Worm (Caenorhabditis elegans): Measurements from ENCODE around the gene C17B7.8.

Gene C17B7.8

DNA sequence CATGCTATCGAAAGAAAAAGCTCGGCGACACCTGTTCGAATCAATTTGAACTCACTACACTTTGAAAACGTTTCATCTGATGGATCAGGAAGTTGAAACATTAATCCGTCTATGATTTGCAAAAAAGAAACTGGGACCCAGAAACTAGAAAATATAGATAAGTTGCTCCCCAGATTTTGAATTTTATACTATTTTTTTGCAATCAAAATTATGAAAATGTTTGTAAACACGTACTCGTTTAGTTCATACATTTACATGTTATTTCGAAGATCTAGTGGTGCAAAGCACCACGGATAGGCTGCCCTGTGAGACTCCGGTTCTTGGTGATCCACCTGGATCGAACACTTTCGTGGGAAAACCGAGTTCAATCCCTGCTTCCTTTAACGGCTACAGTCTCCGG is 17.8 kb upstream of the C17B7.8 start, which contains the start of gene C17B7.10:
C17B7.10 (minus strand) TSS at position 101 of the 400 bp plus-strand sequence.
- TF ChIP-seq T26A8.4 (GFP tag; IDR thresholded peaks at IDR 0.05) (no peak), madf-9 (GFP tag; conservative IDR thresholded peaks at IDR 0.05) (no peak), gei-8 (GFP tag; optimal IDR thresholded peaks at IDR 0.05) (no peak), snpc-1.2 (GFP tag; IDR thresholded peaks at IDR 0.05) (no peak), tra-1 (GFP tag; IDR thresholded peaks at IDR 0.05) (no peak), Y5F2A.4 (GFP tag; optimal IDR thresholded peaks at IDR 0.05) (no peak), saeg-2 (GFP tag; IDR thresholded peaks at IDR 0.05) (no peak)

DNA sequence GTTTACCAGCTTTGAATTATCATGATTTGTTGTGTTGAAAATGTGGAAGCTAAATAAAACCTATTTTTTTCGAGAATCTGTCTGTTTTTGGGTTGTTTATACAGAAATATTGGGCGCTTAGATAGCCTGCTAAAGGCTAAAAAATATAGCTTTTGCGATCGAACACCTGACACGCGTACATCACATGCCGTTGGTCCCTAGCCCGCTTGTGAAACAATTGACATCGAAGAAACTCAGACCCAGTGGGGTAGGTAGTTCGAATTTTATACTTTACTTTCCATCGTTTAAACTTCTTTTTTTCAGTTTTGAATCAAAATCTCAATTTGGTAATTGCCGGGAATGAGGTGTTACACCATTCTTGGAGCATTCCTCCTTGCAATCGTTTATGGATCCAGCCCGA is 14.9 kb upstream of the C17B7.8 start, which contains the start of gene C17B7.4:
C17B7.4 (plus strand) TSS at position 301 of the 400 bp plus-strand sequence.
- TF ChIP-seq F10B5.3 (tag; optimal IDR thresholded peaks at IDR 0.05), result no peak
- TF ChIP-seq dmd-8 (GFP tag; IDR thresholded peaks at IDR 0.05), result no peak
- no peak for TF ChIP-seq nhr-77 (tag; optimal IDR thresholded peaks at IDR 0.05)
- no peak for TF ChIP-seq ztf-7 (tag; optimal IDR thresholded peaks at IDR 0.05)
- no peak for TF ChIP-seq spr-1 (tag; optimal IDR thresholded peaks at IDR 0.05)
- TF ChIP-seq lsy-2 (tag; optimal IDR thresholded peaks at IDR 0.05), result no peak
- TF ChIP-seq nhr-76 (tag; optimal IDR thresholded peaks at IDR 0.05), result no peak
- no peak for TF ChIP-seq daf-8 (GFP tag; IDR thresholded peaks at IDR 0.05)
- TF ChIP-seq rbr-2 (tag; optimal IDR thresholded peaks at IDR 0.05), result no peak
- no peak for TF ChIP-seq ztf-11 (tag; optimal IDR thresholded peaks at IDR 0.05)
- no peak for TF ChIP-seq tag-97 (GFP tag; IDR thresholded peaks at IDR 0.05)
- TF ChIP-seq nhr-111 (GFP tag; optimal IDR thresholded peaks at IDR 0.05), result no peak
- TF ChIP-seq zip-11 (GFP tag; IDR thresholded peaks at IDR 0.05), result no peak

DNA sequence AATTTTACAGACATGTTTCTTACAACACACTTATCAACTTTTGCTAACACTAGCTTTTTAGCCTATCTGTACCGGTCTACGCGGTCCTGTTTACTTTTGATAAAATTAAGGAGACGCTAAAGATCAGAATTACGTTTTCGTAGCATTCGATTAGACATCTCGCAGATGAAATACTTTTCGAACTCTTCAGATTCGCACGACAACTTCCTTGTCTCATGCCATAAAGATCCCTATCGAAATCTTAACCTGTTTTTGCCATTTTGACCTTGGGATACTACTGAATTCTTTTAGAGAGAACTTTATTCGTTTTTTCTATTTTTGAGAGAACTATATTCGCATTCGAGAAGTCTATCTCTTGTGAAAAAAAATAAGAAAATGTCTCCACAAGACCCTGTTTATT is 9.3 kb upstream of the C17B7.8 start, which contains the start of gene C17B7.5:
C17B7.5 (plus strand) TSS at position 301 of the 400 bp plus-strand sequence.
- TF ChIP-seq aly-2 (tag; optimal IDR thresholded peaks at IDR 0.05), result no peak
- TF ChIP-seq hlh-30 (tag; optimal IDR thresholded peaks at IDR 0.05; ENCODE audit: insufficient read depth), result no peak
- no peak for TF ChIP-seq fos-1 (tag; optimal IDR thresholded peaks at IDR 0.05)
- TF ChIP-seq attf-4 (tag; optimal IDR thresholded peaks at IDR 0.05), result no peak
- no peak for TF ChIP-seq ceh-44 (GFP tag; IDR thresholded peaks at IDR 0.05)
- no peak for TF ChIP-seq daf-19 (GFP tag; conservative IDR thresholded peaks at IDR 0.05)
- no peak for TF ChIP-seq lin-15B (tag; optimal IDR thresholded peaks at IDR 0.05)
- no peak for TF ChIP-seq unc-62 (GFP tag; optimal IDR thresholded peaks at IDR 0.05 in 1 of 2)
- TF ChIP-seq unc-62 (tag; optimal IDR thresholded peaks at IDR 0.05), result no peak
- TF ChIP-seq ZK337.2 (GFP tag; IDR thresholded peaks at IDR 0.05), result no peak
- no peak for TF ChIP-seq duxl-1 (tag; optimal IDR thresholded peaks at IDR 0.05; ENCODE audit: poor library complexity)
- TF ChIP-seq sdz-12 (GFP tag; optimal IDR thresholded peaks at IDR 0.05), result no peak
- TF ChIP-seq ctbp-1 (GFP tag; IDR thresholded peaks at IDR 0.05), result no peak
- no peak for TF ChIP-seq Y5F2A.4 (GFP tag; optimal IDR thresholded peaks at IDR 0.05)
- no peak for TF ChIP-seq nhr-237 (tag; optimal IDR thresholded peaks at IDR 0.05)
- TF ChIP-seq mdt-29 (GFP tag; IDR thresholded peaks at IDR 0.05), result no peak
- TF ChIP-seq nhr-76 (tag; optimal IDR thresholded peaks at IDR 0.05), result no peak
- no peak for TF ChIP-seq mep-1 (tag; optimal IDR thresholded peaks at IDR 0.05)
- TF ChIP-seq madf-9 (GFP tag; conservative IDR thresholded peaks at IDR 0.05), result no peak
- TF ChIP-seq F10B5.3 (tag; optimal IDR thresholded peaks at IDR 0.05), result no peak

DNA sequence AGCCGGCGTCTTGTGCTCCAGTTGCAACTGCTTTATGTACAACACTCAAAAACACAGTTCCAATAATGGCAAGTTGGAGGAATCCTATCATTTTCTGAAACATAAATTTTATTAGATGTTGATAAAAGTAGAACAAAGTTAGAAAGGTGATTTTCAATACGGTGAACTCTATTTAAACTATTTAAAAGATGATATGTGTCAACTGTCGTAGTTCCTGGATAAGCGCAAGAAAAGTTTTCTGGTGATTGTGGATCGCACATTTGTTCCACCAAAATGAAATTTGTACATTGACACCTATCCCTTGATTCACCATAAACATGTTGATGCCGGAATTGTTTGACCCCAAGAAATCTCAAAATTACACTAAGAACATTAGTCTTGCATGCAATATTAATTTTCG is 7.9 kb upstream of the C17B7.8 start, which contains the start of gene C17B7.9:
C17B7.9 (minus strand) TSS at position 101 of the 400 bp plus-strand sequence.
- TF ChIP-seq unc-130 (GFP tag; optimal IDR thresholded peaks at IDR 0.05) (no peak), hmg-1.1 (GFP tag; IDR thresholded peaks at IDR 0.05) (no peak), nhr-76 (tag; optimal IDR thresholded peaks at IDR 0.05) (no peak), daf-12 (tag; optimal IDR thresholded peaks at IDR 0.05) (no peak), ceh-20 (GFP tag; IDR thresholded peaks at IDR 0.05) (no peak), nhr-25 (tag; optimal IDR thresholded peaks at IDR 0.05; ENCODE audit: borderline replicate concordance, insufficient read depth) (no peak), F10B5.3 (tag; optimal IDR thresholded peaks at IDR 0.05) (no peak), cey-2 (tag; optimal IDR thresholded peaks at IDR 0.05; ENCODE audit: borderline replicate concordance, insufficient read depth) (no peak), sdz-12 (GFP tag; optimal IDR thresholded peaks at IDR 0.05) (no peak)

Measured in whole organism, L4 larva.